Fruit fly (Drosophila melanogaster): ENCODE measurements around the gene sa.

The sa gene

dm6 chr3L:21417884-21418536, 11.5 kb upstream of the sa start:
- no peak for TF ChIP-seq psq (optimal IDR thresholded peaks at IDR 0.05)
- no peak for TF ChIP-seq usp (GFP tag; optimal IDR thresholded peaks at IDR 0.05)
- TF ChIP-seq CG8478 (optimal IDR thresholded peaks at IDR 0.05): no peak
- TF ChIP-seq pan (optimal IDR thresholded peaks at IDR 0.05): no peak
- no peak for TF ChIP-seq EcR (GFP tag; optimal IDR thresholded peaks at IDR 0.05)
- TF ChIP-seq Dll (optimal IDR thresholded peaks at IDR 0.05): no peak

dm6 chr3L:21416921-21417447, 10.4 kb upstream of the sa start:
- no peak for TF ChIP-seq CG8478 (optimal IDR thresholded peaks at IDR 0.05)
- TF ChIP-seq usp (GFP tag; optimal IDR thresholded peaks at IDR 0.05): no peak
- no peak for TF ChIP-seq psq (optimal IDR thresholded peaks at IDR 0.05)
- no peak for TF ChIP-seq Dll (optimal IDR thresholded peaks at IDR 0.05)
- no peak for TF ChIP-seq pan (optimal IDR thresholded peaks at IDR 0.05)
- no peak for TF ChIP-seq EcR (GFP tag; optimal IDR thresholded peaks at IDR 0.05)

- TF ChIP-seq EcR (GFP tag; optimal IDR thresholded peaks at IDR 0.05): no peak
- no peak for TF ChIP-seq usp (GFP tag; optimal IDR thresholded peaks at IDR 0.05)
- TF ChIP-seq psq (optimal IDR thresholded peaks at IDR 0.05): no peak
- no peak for TF ChIP-seq Dll (optimal IDR thresholded peaks at IDR 0.05)
- no peak for TF ChIP-seq CG8478 (optimal IDR thresholded peaks at IDR 0.05)
- no peak for TF ChIP-seq pan (optimal IDR thresholded peaks at IDR 0.05)
Measured at dm6 chr3L:21414331-21414730, 7.8 kb upstream of the sa start.

dm6 chr3L:21412140-21412539, 5.6 kb upstream of the sa start:
- no peak for TF ChIP-seq EcR (GFP tag; optimal IDR thresholded peaks at IDR 0.05)
- no peak for TF ChIP-seq pan (optimal IDR thresholded peaks at IDR 0.05)
- TF ChIP-seq usp (GFP tag; optimal IDR thresholded peaks at IDR 0.05): no peak
- no peak for TF ChIP-seq Dll (optimal IDR thresholded peaks at IDR 0.05)
- no peak for TF ChIP-seq CG8478 (optimal IDR thresholded peaks at IDR 0.05)

dm6 chr3L:21402552-21402951, 4.0 kb downstream of the sa start:
- no peak for TF ChIP-seq EcR (GFP tag; optimal IDR thresholded peaks at IDR 0.05)
- no peak for TF ChIP-seq psq (optimal IDR thresholded peaks at IDR 0.05)
- TF ChIP-seq usp (GFP tag; optimal IDR thresholded peaks at IDR 0.05): no peak
- no peak for TF ChIP-seq Dll (optimal IDR thresholded peaks at IDR 0.05)
- TF ChIP-seq CG8478 (optimal IDR thresholded peaks at IDR 0.05): no peak
- TF ChIP-seq pan (optimal IDR thresholded peaks at IDR 0.05): no peak

dm6 chr3L:21400206-21400605, 6.3 kb downstream of the sa start:
- no peak for TF ChIP-seq usp (GFP tag; optimal IDR thresholded peaks at IDR 0.05)
- TF ChIP-seq Dll (optimal IDR thresholded peaks at IDR 0.05): no peak
- TF ChIP-seq CG8478 (optimal IDR thresholded peaks at IDR 0.05): no peak
- TF ChIP-seq pan (optimal IDR thresholded peaks at IDR 0.05): no peak
- no peak for TF ChIP-seq psq (optimal IDR thresholded peaks at IDR 0.05)
- no peak for TF ChIP-seq EcR (GFP tag; optimal IDR thresholded peaks at IDR 0.05)

- no peak for TF ChIP-seq psq (optimal IDR thresholded peaks at IDR 0.05)
- no peak for TF ChIP-seq Dll (optimal IDR thresholded peaks at IDR 0.05)
- no peak for TF ChIP-seq usp (GFP tag; optimal IDR thresholded peaks at IDR 0.05)
- no peak for TF ChIP-seq EcR (GFP tag; optimal IDR thresholded peaks at IDR 0.05)
- no peak for TF ChIP-seq CG8478 (optimal IDR thresholded peaks at IDR 0.05)
- TF ChIP-seq pan (optimal IDR thresholded peaks at IDR 0.05): no peak
Measured at dm6 chr3L:21398156-21398555, 8.4 kb downstream of the sa start.

dm6 chr3L:21390431-21390830, 16.1 kb downstream of the sa start:
- TF ChIP-seq usp (GFP tag; optimal IDR thresholded peaks at IDR 0.05): no peak
- TF ChIP-seq psq (optimal IDR thresholded peaks at IDR 0.05): no peak
- no peak for TF ChIP-seq Dll (optimal IDR thresholded peaks at IDR 0.05)
- TF ChIP-seq EcR (GFP tag; optimal IDR thresholded peaks at IDR 0.05): no peak
- no peak for TF ChIP-seq CG8478 (optimal IDR thresholded peaks at IDR 0.05)
- no peak for TF ChIP-seq pan (optimal IDR thresholded peaks at IDR 0.05)

- TF ChIP-seq CG8478 (optimal IDR thresholded peaks at IDR 0.05) (no peak), pan (optimal IDR thresholded peaks at IDR 0.05) (no peak), usp (GFP tag; optimal IDR thresholded peaks at IDR 0.05) (no peak), EcR (GFP tag; optimal IDR thresholded peaks at IDR 0.05) (no peak), Dll (optimal IDR thresholded peaks at IDR 0.05) (no peak), psq (optimal IDR thresholded peaks at IDR 0.05) (no peak)
Measured at dm6 chr3L:21389758-21390157, 16.8 kb downstream of the sa start.

- TF ChIP-seq pan (optimal IDR thresholded peaks at IDR 0.05): no peak
- no peak for TF ChIP-seq Dll (optimal IDR thresholded peaks at IDR 0.05)
- TF ChIP-seq usp (GFP tag; optimal IDR thresholded peaks at IDR 0.05): no peak
- TF ChIP-seq psq (optimal IDR thresholded peaks at IDR 0.05): no peak
- TF ChIP-seq CG8478 (optimal IDR thresholded peaks at IDR 0.05): no peak
- no peak for TF ChIP-seq EcR (GFP tag; optimal IDR thresholded peaks at IDR 0.05)
Measured at dm6 chr3L:21388824-21389223, 17.7 kb downstream of the sa start.

- TF ChIP-seq EcR (GFP tag; optimal IDR thresholded peaks at IDR 0.05) (no peak), pan (optimal IDR thresholded peaks at IDR 0.05) (no peak), psq (optimal IDR thresholded peaks at IDR 0.05) (no peak), CG8478 (optimal IDR thresholded peaks at IDR 0.05) (no peak), Dll (optimal IDR thresholded peaks at IDR 0.05) (no peak), usp (GFP tag; optimal IDR thresholded peaks at IDR 0.05) (no peak)
Measured at dm6 chr3L:21386917-21387316, 19.6 kb downstream of the sa start.

- TF ChIP-seq pan (optimal IDR thresholded peaks at IDR 0.05): no peak
- no peak for TF ChIP-seq psq (optimal IDR thresholded peaks at IDR 0.05)
- no peak for TF ChIP-seq usp (GFP tag; optimal IDR thresholded peaks at IDR 0.05)
- TF ChIP-seq EcR (GFP tag; optimal IDR thresholded peaks at IDR 0.05): no peak
- TF ChIP-seq CG8478 (optimal IDR thresholded peaks at IDR 0.05): no peak
- no peak for TF ChIP-seq Dll (optimal IDR thresholded peaks at IDR 0.05)
Measured at dm6 chr3L:21385699-21386098, 20.8 kb downstream of the sa start.

Measured in whole organism.